3 fruit fly cellular contexts compared by ENCODE assay signal in genomic region chr2L:8009283-8010211, dm6.
TF ChIP-seq lines count a peak whose summit lies in the region.

Gene CG12560, minus strand, starts transcription at chr2L:8009477.

TF ChIP-seq in whole organism, adult, 20 proteins besides CTCF, POLR2A, EP300 and RAD21 (continued from another document):
- TF ChIP-seq tj (GFP tag; optimal IDR thresholded peaks at IDR 0.05; lab: Kevin White, UChicago) = peak; percentile 32
TF ChIP-seq in whole organism, adult: peak in this region for 8.

TF ChIP-seq in whole organism, embryonic, 481 proteins besides CTCF, POLR2A, EP300 and RAD21 (continued from another document and continues in another):
- TF ChIP-seq D19B (GFP tag; optimal IDR thresholded peaks at IDR 0.05; lab: Kevin White, UChicago) (peak; percentile 70), sd (tag; optimal IDR thresholded peaks at IDR 0.05; lab: Kevin White, UChicago) (peak; percentile 78), CG10431 (GFP tag; optimal IDR thresholded peaks at IDR 0.05; lab: Kevin White, UChicago) (peak; percentile 14), insv (GFP tag; optimal IDR thresholded peaks at IDR 0.05; lab: Kevin White, UChicago) (no peak), gfzf (GFP tag; optimal IDR thresholded peaks at IDR 0.05; lab: Kevin White, UChicago) (no peak), CG4424 (GFP tag; optimal IDR thresholded peaks at IDR 0.05; lab: Kevin White, UChicago) (no peak), D19A (tag; optimal IDR thresholded peaks at IDR 0.05; lab: Kevin White, UChicago) (peak; percentile 16), gem (tag; optimal IDR thresholded peaks at IDR 0.05; lab: Kevin White, UChicago) (peak; percentile 24), aop (GFP tag; IDR thresholded peaks at IDR 0.05; lab: Robert Waterston, UW) (no peak), CG5180 (GFP tag; optimal IDR thresholded peaks at IDR 0.05; lab: Kevin White, UChicago) (no peak), Scr (GFP tag; IDR thresholded peaks at IDR 0.05; lab: Robert Waterston, UW; ENCODE audit: partially characterized antibody) (0 out of 2 replicates have a peak, but pooled peaks have one; percentile 21), CG8290 (GFP tag; optimal IDR thresholded peaks at IDR 0.05; lab: Kevin White, UChicago) (no peak), CG8290 (tag; optimal IDR thresholded peaks at IDR 0.05; lab: Kevin White, UChicago) (peak in 1 of 2 experiments; percentile 11), CG17568 (GFP tag; optimal IDR thresholded peaks at IDR 0.05; lab: Kevin White, UChicago) (peak; percentile 45), sqz (GFP tag; optimal IDR thresholded peaks at IDR 0.05; lab: Kevin White, UChicago) (peak; percentile 27), CG10543 (GFP tag; optimal IDR thresholded peaks at IDR 0.05; lab: Kevin White, UChicago) (peak; percentile 23), CG2678 (tag; optimal IDR thresholded peaks at IDR 0.05; lab: Kevin White, UChicago) (peak; percentile 25), vfl (GFP tag; optimal IDR thresholded peaks at IDR 0.05; lab: Kevin White, UChicago) (peak; percentile 2), Camta (GFP tag; optimal IDR thresholded peaks at IDR 0.05; lab: Kevin White, UChicago) (peak; percentile 20), HmgZ (tag; optimal IDR thresholded peaks at IDR 0.05; lab: Kevin White, UChicago) (peak; percentile 8), CG13123 (GFP tag; optimal IDR thresholded peaks at IDR 0.05; lab: Kevin White, UChicago) (peak; percentile 2), CG30020 (tag; optimal IDR thresholded peaks at IDR 0.05; lab: Kevin White, UChicago) (no peak), Oli (tag; optimal IDR thresholded peaks at IDR 0.05; lab: Kevin White, UChicago) (no peak), CG3163 (GFP tag; optimal IDR thresholded peaks at IDR 0.05; lab: Kevin White, UChicago) (peak; percentile 95), sim (GFP tag; IDR thresholded peaks at IDR 0.05; lab: Robert Waterston, UW) (0 out of 2 replicates have a peak, but pooled peaks have one; percentile 23), sens-2 (GFP tag; IDR thresholded peaks at IDR 0.05; lab: Robert Waterston, UW) (peak; percentile 55), dysf (GFP tag; IDR thresholded peaks at IDR 0.05; lab: Robert Waterston, UW) (peak; percentile 39; the same call in 2 of the 3 replicates), zfh1 (GFP tag; IDR thresholded peaks at IDR 0.05; lab: Robert Waterston, UW) (0 out of 3 replicates have a peak, but pooled peaks have one; percentile 14), CG17361 (GFP tag; IDR thresholded peaks at IDR 0.05; lab: Robert Waterston, UW) (no peak), CG10147 (GFP tag; optimal IDR thresholded peaks at IDR 0.05; lab: Kevin White, UChicago) (no peak), hkb (optimal IDR thresholded peaks at IDR 0.05; lab: Kevin White, UChicago) (no peak), hkb (GFP tag; IDR thresholded peaks at IDR 0.05; lab: Robert Waterston, UW) (0 out of 2 replicates have a peak, but pooled peaks have one; percentile 32), Hr51 (GFP tag; optimal IDR thresholded peaks at IDR 0.05; lab: Kevin White, UChicago) (peak in 1 of 2 experiments; percentile 22), nom (GFP tag; optimal IDR thresholded peaks at IDR 0.05; lab: Kevin White, UChicago) (peak; percentile 58), CG17385 (GFP tag; optimal IDR thresholded peaks at IDR 0.05; lab: Kevin White, UChicago) (peak; percentile 21), sens (GFP tag; lab: Kevin White, UChicago) (peak; percentile 28), odd (GFP tag; optimal IDR thresholded peaks at IDR 0.05; lab: Kevin White, UChicago) (no peak), CG13424 (tag; optimal IDR thresholded peaks at IDR 0.05; lab: Kevin White, UChicago) (no peak), chm (GFP tag; IDR thresholded peaks at IDR 0.05; lab: Robert Waterston, UW) (peak; percentile 40; the same call in 1 of the 2 replicates), CG7839 (tag; optimal IDR thresholded peaks at IDR 0.05; lab: Kevin White, UChicago) (no peak), CG12659 (GFP tag; optimal IDR thresholded peaks at IDR 0.05; lab: Kevin White, UChicago) (peak; percentile 26), CG32772 (GFP tag; IDR thresholded peaks at IDR 0.05; lab: Robert Waterston, UW) (peak; percentile 68), Ptx1 (GFP tag; IDR thresholded peaks at IDR 0.05; lab: Robert Waterston, UW) (peak; percentile 29), CG1529 (GFP tag; optimal IDR thresholded peaks at IDR 0.05; lab: Kevin White, UChicago) (no peak), her (GFP tag; optimal IDR thresholded peaks at IDR 0.05; lab: Kevin White, UChicago) (peak; percentile 43), seq (GFP tag; IDR thresholded peaks at IDR 0.05; lab: Robert Waterston, UW) (0 out of 2 replicates have a peak, but pooled peaks have one; percentile 7), ranshi (GFP tag; IDR thresholded peaks at IDR 0.05; lab: Robert Waterston, UW) (peak; percentile 37; the same call in 1 of the 2 replicates), Sox102F (GFP tag; optimal IDR thresholded peaks at IDR 0.05; lab: Kevin White, UChicago) (peak; percentile 32), chinmo (GFP tag; IDR thresholded peaks at IDR 0.05; lab: Robert Waterston, UW; ENCODE audit: partially characterized antibody) (peak; percentile 73; the same call in 2 of the 4 replicates), NfI (GFP tag; optimal IDR thresholded peaks at IDR 0.05; lab: Kevin White, UChicago) (peak; percentile 12), CG17328 (GFP tag; IDR thresholded peaks at IDR 0.05; lab: Robert Waterston, UW) (no peak), HmgD (GFP tag; optimal IDR thresholded peaks at IDR 0.05; lab: Kevin White, UChicago) (no peak), CG6689 (GFP tag; IDR thresholded peaks at IDR 0.05; lab: Robert Waterston, UW) (peak; percentile 23; the same call in 1 of the 2 replicates), Opbp (GFP tag; IDR thresholded peaks at IDR 0.05; lab: Robert Waterston, UW; ENCODE audit: partially characterized antibody) (0 out of 3 replicates have a peak, but pooled peaks have one; percentile 38), so (GFP tag; IDR thresholded peaks at IDR 0.05; lab: Robert Waterston, UW) (peak; percentile 71; the same call in 2 of the 3 replicates), CG4854 (GFP tag; optimal IDR thresholded peaks at IDR 0.05; lab: Kevin White, UChicago) (no peak), pan (optimal IDR thresholded peaks at IDR 0.05; lab: Kevin White, UChicago) (no peak), pan (GFP tag; optimal IDR thresholded peaks at IDR 0.05 in 1 of 2, IDR thresholded peaks at IDR 0.05 in 1 of 2) (peak in 1 of 2 experiments; percentile 11), CG10274 (GFP tag; optimal IDR thresholded peaks at IDR 0.05; lab: Kevin White, UChicago) (no peak), CG30403 (GFP tag; optimal IDR thresholded peaks at IDR 0.05; lab: Kevin White, UChicago) (no peak), Trl (optimal IDR thresholded peaks at IDR 0.05; lab: Kevin White, UChicago) (peak; percentile 15 to 60), Trl (GFP tag; optimal IDR thresholded peaks at IDR 0.05; lab: Kevin White, UChicago) (peak; percentile 40)

TF ChIP-seq in whole organism, prepupa, 60 proteins besides CTCF, POLR2A, EP300 and RAD21 (continued from another document):
- TF ChIP-seq lz (GFP tag; optimal IDR thresholded peaks at IDR 0.05; lab: Kevin White, UChicago) = no peak
- TF ChIP-seq CG32006 (GFP tag; optimal IDR thresholded peaks at IDR 0.05; lab: Kevin White, UChicago) = no peak
- no peak for TF ChIP-seq achi (GFP tag; optimal IDR thresholded peaks at IDR 0.05; lab: Kevin White, UChicago)
- TF ChIP-seq CG6276 (GFP tag; optimal IDR thresholded peaks at IDR 0.05; lab: Kevin White, UChicago) = peak; percentile 46
- TF ChIP-seq ss (GFP tag; optimal IDR thresholded peaks at IDR 0.05; lab: Kevin White, UChicago) = peak; percentile 32 to 44
- peak; percentile 1 for TF ChIP-seq Ets96B (tag; optimal IDR thresholded peaks at IDR 0.05; lab: Kevin White, UChicago)
- TF ChIP-seq svp (GFP tag; lab: Kevin White, UChicago) = peak; percentile 67
- peak; percentile 13 for TF ChIP-seq CG6854 (GFP tag; optimal IDR thresholded peaks at IDR 0.05; lab: Kevin White, UChicago)
- TF ChIP-seq vri (GFP tag; optimal IDR thresholded peaks at IDR 0.05; lab: Kevin White, UChicago) = peak; percentile 34
- peak; percentile 60 for TF ChIP-seq Eip78C (GFP tag; lab: Kevin White, UChicago)
- TF ChIP-seq pdm3 (GFP tag; optimal IDR thresholded peaks at IDR 0.05; lab: Kevin White, UChicago) = no peak
- TF ChIP-seq CG9139 (GFP tag; optimal IDR thresholded peaks at IDR 0.05; lab: Kevin White, UChicago) = no peak
- TF ChIP-seq CG8119 (GFP tag; IDR thresholded peaks at IDR 0.05; lab: Robert Waterston, UW) = peak; percentile 61; the same call in 2 of the 3 replicates
- peak; percentile 26 for TF ChIP-seq fkh (GFP tag; optimal IDR thresholded peaks at IDR 0.05; lab: Kevin White, UChicago)
- TF ChIP-seq CG15336 (GFP tag; IDR thresholded peaks at IDR 0.05; lab: Robert Waterston, UW) = peak; percentile 34; the same call in 1 of the 2 replicates
- peak; percentile 48 for TF ChIP-seq CG1621 (tag; optimal IDR thresholded peaks at IDR 0.05; lab: Kevin White, UChicago)
- no peak for TF ChIP-seq CG34406 (GFP tag; optimal IDR thresholded peaks at IDR 0.05; lab: Kevin White, UChicago)
- peak; percentile 79; the same call in 2 of the 3 replicates for TF ChIP-seq eg (GFP tag; IDR thresholded peaks at IDR 0.05; lab: Robert Waterston, UW)
- no peak for TF ChIP-seq Eip93F (GFP tag; optimal IDR thresholded peaks at IDR 0.05; lab: Kevin White, UChicago)
- no peak for TF ChIP-seq spab (GFP tag; optimal IDR thresholded peaks at IDR 0.05; lab: Kevin White, UChicago)
- peak; percentile 34 for TF ChIP-seq Sox14 (GFP tag; optimal IDR thresholded peaks at IDR 0.05; lab: Kevin White, UChicago)
- TF ChIP-seq CG31627 (GFP tag; optimal IDR thresholded peaks at IDR 0.05; lab: Kevin White, UChicago) = no peak
